Worm (Caenorhabditis elegans) whole organism, late embryonic: ENCODE measurements around the gene C38H2.3.

Experiments used
- F13H6.1 ChIP-seq: sonication (generic microtip); optimal IDR thresholded peaks from 2 replicates; lab custom pipeline; 2016; ENCODE audit warnings: missing genetic modification characterization, missing compliant biosample characterization
- dve-1 ChIP-seq: sonication (generic microtip); optimal IDR thresholded peaks from 2 replicates; lab custom pipeline; 2017; ENCODE audit warnings: antibody characterized with exemption, mild to moderate bottlenecking, missing genetic modification characterization, missing compliant biosample characterization

DNA sequence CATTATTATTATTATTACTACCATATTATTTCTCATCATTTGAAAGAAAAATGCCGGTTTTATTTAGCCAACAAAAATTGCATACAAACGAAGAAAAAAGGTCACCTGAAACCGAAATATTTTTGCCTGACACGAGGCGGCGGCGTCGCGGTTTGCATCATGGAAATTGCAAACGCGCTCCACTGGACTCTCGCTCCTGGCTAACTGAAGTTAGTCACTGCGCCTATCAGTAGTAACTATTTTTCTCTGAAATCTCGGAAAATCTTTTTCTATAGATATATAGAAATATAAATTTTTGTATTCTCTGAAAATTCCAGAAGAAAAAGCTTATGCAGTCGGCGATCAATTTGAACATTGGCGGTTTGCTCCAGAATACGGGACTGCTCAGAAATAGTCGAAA lies 29.4 kb upstream of the C38H2.3 start, which contains the start of gene ymel-1:
- TF ChIP-seq F13H6.1 (no peak), dve-1 (no peak)
